Fruit fly (Drosophila melanogaster): Measurements from ENCODE around the gene Sgt.

Gene Sgt

dm6 chr2L:17450505-17451415 is 20.6 kb upstream of the Sgt start (continued):
- no peak for TF ChIP-seq CG6254 (GFP tag; optimal IDR thresholded peaks at IDR 0.05)
- TF ChIP-seq Bdp1 (GFP tag; optimal IDR thresholded peaks at IDR 0.05): no peak
- no peak for TF ChIP-seq gcm (GFP tag; optimal IDR thresholded peaks at IDR 0.05)
- no peak for TF ChIP-seq insv (GFP tag; optimal IDR thresholded peaks at IDR 0.05)
- TF ChIP-seq H15 (GFP tag; IDR thresholded peaks at IDR 0.05): 0 out of 3 replicates have a peak, but pooled peaks have one; percentile 27
- TF ChIP-seq ken (GFP tag; IDR thresholded peaks at IDR 0.05): peak; percentile 46; the same call in 1 of the 3 replicates
- TF ChIP-seq sens (GFP tag): peak; percentile 90
- TF ChIP-seq CG34422 (GFP tag; IDR thresholded peaks at IDR 0.05): 0 out of 3 replicates have a peak, but pooled peaks have one; percentile 38
- TF ChIP-seq Nf-YC (tag; optimal IDR thresholded peaks at IDR 0.05): peak; percentile 43
- TF ChIP-seq Ets65A (GFP tag): no peak
- peak; percentile 18 for TF ChIP-seq pho (GFP tag; optimal IDR thresholded peaks at IDR 0.05)
- TF ChIP-seq ems (GFP tag; optimal IDR thresholded peaks at IDR 0.05): no peak
- no peak for TF ChIP-seq CG5245 (GFP tag; optimal IDR thresholded peaks at IDR 0.05)
- no peak for TF ChIP-seq dati (GFP tag; IDR thresholded peaks at IDR 0.05)
- no peak for TF ChIP-seq mirr (GFP tag; optimal IDR thresholded peaks at IDR 0.05)
- TF ChIP-seq CG10366 (GFP tag; IDR thresholded peaks at IDR 0.05): peak; percentile 23; the same call in 1 of the 2 replicates
- TF ChIP-seq gem (tag; optimal IDR thresholded peaks at IDR 0.05): peak; percentile 83
- no peak for TF ChIP-seq CG7357 (GFP tag; IDR thresholded peaks at IDR 0.05)
- no peak for TF ChIP-seq sqz (GFP tag; optimal IDR thresholded peaks at IDR 0.05)
- TF ChIP-seq bcd (GFP tag; optimal IDR thresholded peaks at IDR 0.05): peak; percentile 56
- TF ChIP-seq Camta (GFP tag; optimal IDR thresholded peaks at IDR 0.05): no peak
- TF ChIP-seq lbe (GFP tag; optimal IDR thresholded peaks at IDR 0.05): peak; percentile 60
- no peak for TF ChIP-seq Doc2 (GFP tag; IDR thresholded peaks at IDR 0.05)
- TF ChIP-seq CG15073 (GFP tag; optimal IDR thresholded peaks at IDR 0.05): no peak
- TF ChIP-seq CG15011 (GFP tag; optimal IDR thresholded peaks at IDR 0.05): peak; percentile 49
- peak; percentile 28 for TF ChIP-seq ewg (GFP tag; optimal IDR thresholded peaks at IDR 0.05)
- TF ChIP-seq Dek (tag; optimal IDR thresholded peaks at IDR 0.05): peak; percentile 69
- TF ChIP-seq B-H2 (GFP tag; optimal IDR thresholded peaks at IDR 0.05): no peak
- no peak for TF ChIP-seq CG10274 (GFP tag; optimal IDR thresholded peaks at IDR 0.05)
- peak; percentile 42 for TF ChIP-seq cwo (GFP tag; optimal IDR thresholded peaks at IDR 0.05)
- TF ChIP-seq kni (GFP tag; optimal IDR thresholded peaks at IDR 0.05): no peak
- peak; percentile 35 for TF ChIP-seq CG12071 (GFP tag; optimal IDR thresholded peaks at IDR 0.05)
- peak; percentile 33 for TF ChIP-seq Max (GFP tag; optimal IDR thresholded peaks at IDR 0.05)
- no peak for TF ChIP-seq Scr (GFP tag; IDR thresholded peaks at IDR 0.05; ENCODE audit: partially characterized antibody)
- TF ChIP-seq CG12942 (GFP tag; optimal IDR thresholded peaks at IDR 0.05): peak; percentile 7
- TF ChIP-seq CG17802 (tag; optimal IDR thresholded peaks at IDR 0.05): no peak
- peak; percentile 32 for TF ChIP-seq CG10654 (GFP tag; optimal IDR thresholded peaks at IDR 0.05)
- no peak for TF ChIP-seq Aef1 (GFP tag; IDR thresholded peaks at IDR 0.05)
- TF ChIP-seq CG6854 (GFP tag; optimal IDR thresholded peaks at IDR 0.05): peak; percentile 63
- no peak for TF ChIP-seq BEAF-32 (GFP tag; optimal IDR thresholded peaks at IDR 0.05)
- peak; percentile 27 for TF ChIP-seq Antp (GFP tag; optimal IDR thresholded peaks at IDR 0.05)
- peak; percentile 57 for TF ChIP-seq D19A (tag; optimal IDR thresholded peaks at IDR 0.05)
- TF ChIP-seq Lpt (GFP tag; optimal IDR thresholded peaks at IDR 0.05): no peak
- peak; percentile 11 for TF ChIP-seq CG10462 (GFP tag; optimal IDR thresholded peaks at IDR 0.05)
- peak; percentile 70 for TF ChIP-seq CG12659 (GFP tag; optimal IDR thresholded peaks at IDR 0.05)
- peak; percentile 37 for TF ChIP-seq oc (tag; optimal IDR thresholded peaks at IDR 0.05)
- TF ChIP-seq CG7745 (tag; optimal IDR thresholded peaks at IDR 0.05): no peak
- TF ChIP-seq kay (GFP tag; optimal IDR thresholded peaks at IDR 0.05): peak; percentile 97
- peak; percentile 77 for TF ChIP-seq CG7556 (GFP tag; optimal IDR thresholded peaks at IDR 0.05)
